Fruit fly (Drosophila melanogaster) Kc167 (cell line): ENCODE results near the gene Mur2B.

ENCODE experiments used
- Myc ChIP-seq: fragments of >200 bp; optimal IDR thresholded peaks from 2 replicates; lab custom pipeline; 2017; ENCODE audit warnings: missing external identifiers
- Sin3A ChIP-seq: fragments of >200 bp; optimal IDR thresholded peaks from 2 replicates; lab custom pipeline; 2018; ENCODE audit warnings: missing external identifiers
- h ChIP-seq: fragments of >200 bp; optimal IDR thresholded peaks from 3 replicates; lab custom pipeline; 2018; ENCODE audit warnings: missing external identifiers
- insv ChIP-seq: fragments of >200 bp; optimal IDR thresholded peaks from 3 replicates; lab custom pipeline; 2018; ENCODE audit warnings: missing external identifiers
- psq ChIP-seq: fragments of >200 bp; optimal IDR thresholded peaks from 2 replicates; lab custom pipeline; 2017; ENCODE audit warnings: missing external identifiers
- ttk ChIP-seq: sonication (Bioruptor generic); optimal IDR thresholded peaks from 2 replicates; lab custom pipeline; 2017; ENCODE audit warnings: missing external identifiers

DNA sequence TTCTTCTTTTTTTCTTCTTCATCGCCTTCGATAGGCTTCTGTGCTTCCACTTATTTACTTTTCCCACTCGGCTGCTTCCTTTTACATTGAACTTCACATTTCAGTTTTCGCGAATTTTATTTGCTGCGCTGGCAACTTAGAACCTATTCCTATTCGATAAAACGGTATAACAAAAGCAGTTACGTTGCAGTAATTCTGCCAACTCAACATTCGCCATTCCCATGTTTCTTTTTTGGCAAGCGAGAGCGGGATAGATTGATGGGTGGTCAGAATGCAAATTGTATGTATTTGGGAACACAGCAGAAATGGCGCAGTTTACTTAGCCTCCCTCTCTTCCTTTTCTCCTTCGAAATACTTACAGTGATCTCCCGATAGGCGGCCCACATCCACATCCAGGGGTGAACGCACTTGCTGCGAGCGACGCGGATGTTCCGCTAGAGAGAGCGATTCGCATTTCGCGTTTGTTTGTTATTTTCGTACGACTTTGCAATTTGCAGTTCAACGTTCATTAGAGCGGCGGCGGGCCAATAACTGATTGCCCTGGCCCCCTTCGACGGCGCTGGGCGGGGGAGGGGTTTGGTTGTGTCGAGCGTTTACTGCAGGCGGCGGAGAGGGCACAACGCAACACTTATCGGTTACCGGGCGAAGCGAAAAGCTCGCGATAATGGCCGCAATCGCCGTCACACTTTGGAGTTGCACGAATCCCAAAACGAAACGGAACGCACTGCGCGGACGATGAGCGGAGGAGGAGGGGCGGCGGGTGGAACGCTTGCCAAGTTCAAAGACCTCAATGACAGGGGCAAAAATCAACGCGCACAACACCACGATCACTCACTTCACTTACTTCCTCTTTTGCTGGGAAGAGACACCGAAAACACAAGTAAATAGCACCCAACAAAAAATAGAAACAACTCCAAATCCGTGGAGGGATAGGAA is 50.6 kb downstream of the Mur2B start:
- TF ChIP-seq Sin3A (lab: Kevin White, UChicago) = no peak
- TF ChIP-seq psq = no peak
- no peak for TF ChIP-seq insv (lab: Kevin White, UChicago)
- TF ChIP-seq h (lab: Kevin White, UChicago) = no peak
- no peak for TF ChIP-seq ttk (lab: Kevin White, UChicago)
- no peak for TF ChIP-seq Myc (lab: Kevin White, UChicago)
